Worm (Caenorhabditis elegans) whole organism, L3 larva: ENCODE measurements around the gene Y37D8A.25.

Source experiments
- R02D3.7 ChIP-seq: fragments of 150-350 bp; optimal IDR thresholded peaks from 2 replicates; lab custom pipeline; 2014; ENCODE audit warnings: missing biosample characterization, missing genetic modification characterization
- ama-1 ChIP-seq: fragments of 150-350 bp; optimal IDR thresholded peaks from 2 replicates; lab custom pipeline; 2018
- ceh-16 ChIP-seq: sonication (generic microtip); optimal IDR thresholded peaks from 2 replicates; lab custom pipeline; 2017; ENCODE audit warnings: missing biosample characterization, missing genetic modification characterization
- ceh-28 ChIP-seq: fragments of 150-350 bp; optimal IDR thresholded peaks from 2 replicates; lab custom pipeline; 2014; ENCODE audit warnings: missing biosample characterization, missing genetic modification reagents, missing genetic modification characterization
- ceh-82 ChIP-seq: fragments of 150-350 bp; optimal IDR thresholded peaks from 2 replicates; lab custom pipeline; 2014; ENCODE audit warnings: missing biosample characterization, missing genetic modification characterization
- ceh-9 ChIP-seq: sonication (generic microtip); optimal IDR thresholded peaks from 2 replicates; lab custom pipeline; 2018; ENCODE audit warnings: missing biosample characterization, missing genetic modification characterization
- daf-12 ChIP-seq: fragments of 150-350 bp; optimal IDR thresholded peaks from 2 replicates; lab custom pipeline; 2014; ENCODE audit warnings: missing biosample characterization, missing genetic modification reagents, missing genetic modification characterization
- egl-5 ChIP-seq: fragments of 150-350 bp; optimal IDR thresholded peaks from 2 replicates; lab custom pipeline; 2017; ENCODE audit warnings: missing biosample characterization, missing genetic modification reagents, missing genetic modification characterization, inconsistent platforms
- elt-1 ChIP-seq: fragments of 150-350 bp; optimal IDR thresholded peaks from 2 replicates; lab custom pipeline; 2014; ENCODE audit warnings: missing biosample characterization, missing genetic modification characterization
- elt-2 ChIP-seq: sonication (generic microtip); optimal IDR thresholded peaks from 2 replicates; lab custom pipeline; 2016; ENCODE audit warnings: missing genetic modification reagents, mild to moderate bottlenecking, missing genetic modification characterization, missing compliant biosample characterization
- elt-3 ChIP-seq, 3 experiments: fragments of 150-350 bp in 1 of 3; sonication (generic microtip) in 2 of 3; optimal IDR thresholded peaks; 2 replicates in 2 of 3; 4 replicates in 1 of 3; lab custom pipeline; 2014 to 2017; ENCODE audit warnings: missing biosample characterization in 3 of 3, missing genetic modification characterization in 3 of 3
- eor-1 ChIP-seq, 2 experiments: fragments of 150-350 bp; optimal IDR thresholded peaks; 2 replicates each; lab custom pipeline; 2014 to 2018; ENCODE audit warnings: missing biosample characterization in 2 of 2, missing genetic modification characterization in 2 of 2
- fkh-2 ChIP-seq: fragments of 150-350 bp; optimal IDR thresholded peaks from 2 replicates; lab custom pipeline; 2014; ENCODE audit warnings: missing biosample characterization, missing genetic modification reagents, missing genetic modification characterization
- hmg-11 ChIP-seq: sonication (generic microtip); optimal IDR thresholded peaks from 2 replicates; lab custom pipeline; 2016; ENCODE audit warnings: missing genetic modification characterization, missing compliant biosample characterization
- jun-1 ChIP-seq: fragments of 150-350 bp; optimal IDR thresholded peaks from 2 replicates; lab custom pipeline; 2014; ENCODE audit warnings: missing biosample characterization, missing genetic modification reagents, missing genetic modification characterization
- lin-15B ChIP-seq: fragments of 150-350 bp; optimal IDR thresholded peaks from 2 replicates; lab custom pipeline; 2014; ENCODE audit warnings: missing biosample characterization, missing genetic modification characterization
- lin-39 ChIP-seq: fragments of 150-350 bp; optimal IDR thresholded peaks from 2 replicates; lab custom pipeline; 2018; ENCODE audit warnings: missing biosample characterization, missing genetic modification reagents, missing genetic modification characterization
- lsy-12 ChIP-seq: sonication (generic microtip); optimal IDR thresholded peaks from 2 replicates; lab custom pipeline; 2016; ENCODE audit warnings: mild to moderate bottlenecking, missing genetic modification characterization, missing compliant biosample characterization
- mdl-1 ChIP-seq: fragments of 150-350 bp; optimal IDR thresholded peaks from 2 replicates; lab custom pipeline; 2014; ENCODE audit warnings: missing biosample characterization, missing genetic modification characterization
- nhr-23 ChIP-seq: fragments of 150-350 bp; optimal IDR thresholded peaks from 2 replicates; lab custom pipeline; 2014; ENCODE audit warnings: missing biosample characterization, missing genetic modification reagents, missing genetic modification characterization
- nhr-237 ChIP-seq: fragments of 150-350 bp; optimal IDR thresholded peaks from 2 replicates; lab custom pipeline; 2014; ENCODE audit warnings: missing biosample characterization, missing genetic modification characterization
- nhr-25 ChIP-seq: sonication (generic microtip); optimal IDR thresholded peaks from 2 replicates; lab custom pipeline; 2017; ENCODE audit warnings: missing biosample characterization, missing genetic modification characterization
- nhr-43 ChIP-seq: sonication (generic microtip); optimal IDR thresholded peaks from 2 replicates; lab custom pipeline; 2016; ENCODE audit warnings: mild to moderate bottlenecking, missing genetic modification characterization, missing compliant biosample characterization; ENCODE audit not compliant: poor library complexity, severe bottlenecking
- nhr-76 ChIP-seq: fragments of 150-350 bp; sonication (generic microtip); optimal IDR thresholded peaks from 5 replicates; lab custom pipeline; 2014; ENCODE audit warnings: missing biosample characterization, missing genetic modification characterization
- sea-2 ChIP-seq: fragments of 150-350 bp; sonication (generic microtip); optimal IDR thresholded peaks from 4 replicates; lab custom pipeline; 2014; ENCODE audit warnings: missing biosample characterization, missing genetic modification reagents, missing genetic modification characterization
- skn-1 ChIP-seq: fragments of 150-350 bp; optimal IDR thresholded peaks from 2 replicates; lab custom pipeline; 2014; ENCODE audit warnings: missing biosample characterization, missing genetic modification characterization
- tbx-2 ChIP-seq: sonication (generic microtip); optimal IDR thresholded peaks from 2 replicates; lab custom pipeline; 2016; ENCODE audit warnings: mild to moderate bottlenecking, missing genetic modification characterization, missing compliant biosample characterization
- unc-39 ChIP-seq: sonication (generic microtip); optimal IDR thresholded peaks from 4 replicates; lab custom pipeline; 2017; ENCODE audit warnings: missing biosample characterization, missing genetic modification characterization
- unc-62 ChIP-seq: fragments of 150-350 bp; sonication (generic microtip); optimal IDR thresholded peaks from 4 replicates; lab custom pipeline; 2014; ENCODE audit warnings: missing biosample characterization, missing genetic modification reagents, missing genetic modification characterization
- zag-1 ChIP-seq: fragments of 150-350 bp; optimal IDR thresholded peaks from 2 replicates; lab custom pipeline; 2014; ENCODE audit warnings: missing biosample characterization, missing genetic modification characterization
- ztf-4 ChIP-seq: fragments of 150-350 bp; optimal IDR thresholded peaks from 2 replicates; lab custom pipeline; 2014; ENCODE audit warnings: missing biosample characterization, missing genetic modification characterization

The Y37D8A.25 gene

DNA sequence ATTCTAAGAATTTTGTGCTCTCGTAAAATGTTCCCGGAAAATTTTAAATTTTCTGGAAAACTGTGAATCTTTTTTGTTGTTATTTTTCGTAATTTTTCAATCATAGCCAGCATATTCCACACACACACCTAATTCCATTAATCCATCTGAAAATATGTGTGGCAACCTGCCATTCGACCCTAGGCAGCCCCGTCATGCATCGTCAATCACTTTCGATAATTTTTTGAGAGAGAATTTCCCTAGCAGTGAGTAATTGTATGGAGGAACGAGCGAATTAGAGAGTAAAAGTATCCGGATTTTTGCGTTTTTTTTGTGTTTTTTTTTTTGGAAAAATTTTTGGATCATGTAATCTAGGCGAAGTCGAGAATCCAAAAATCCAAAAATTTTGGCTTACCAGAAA is 6.9 kb downstream of the Y37D8A.25 start, which contains the start of gene BE10.4:
Gene BE10.4, plus strand, starts transcription at position 301 of the 400 bp plus-strand sequence.
- no peak for TF ChIP-seq nhr-76 (tag; lab: Kevin White, UChicago)

DNA sequence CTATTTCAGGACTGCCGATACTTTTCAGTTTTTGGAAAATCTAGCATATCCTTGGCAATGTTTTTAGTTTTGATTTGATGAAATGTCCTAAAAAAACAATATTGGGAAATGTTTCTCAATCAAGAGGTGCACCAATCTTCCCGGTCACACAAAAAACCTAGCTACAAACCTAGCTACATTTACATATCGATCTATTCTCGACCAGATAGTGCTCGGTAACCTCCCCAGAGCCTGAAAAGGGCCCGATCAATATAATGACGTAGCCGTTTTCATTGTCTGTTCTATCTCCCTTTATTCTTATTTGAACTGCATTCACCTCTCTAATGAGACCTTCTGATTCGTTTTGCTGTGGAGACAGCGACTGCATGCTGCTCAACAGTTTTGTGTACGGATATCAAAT is 12.3 kb downstream of the Y37D8A.25 start, which contains the start of gene BE10.3:
Gene BE10.3, plus strand, starts transcription at position 301 of the 400 bp plus-strand sequence.
- TF ChIP-seq nhr-43 (no peak), nhr-23 (tag; lab: Kevin White, UChicago) (no peak), lin-39 (tag; lab: Kevin White, UChicago) (no peak), lsy-12 (tag; lab: Kevin White, UChicago) (no peak), nhr-237 (tag; lab: Kevin White, UChicago) (no peak), mdl-1 (tag; lab: Kevin White, UChicago) (no peak), zag-1 (tag; lab: Kevin White, UChicago) (no peak)

DNA sequence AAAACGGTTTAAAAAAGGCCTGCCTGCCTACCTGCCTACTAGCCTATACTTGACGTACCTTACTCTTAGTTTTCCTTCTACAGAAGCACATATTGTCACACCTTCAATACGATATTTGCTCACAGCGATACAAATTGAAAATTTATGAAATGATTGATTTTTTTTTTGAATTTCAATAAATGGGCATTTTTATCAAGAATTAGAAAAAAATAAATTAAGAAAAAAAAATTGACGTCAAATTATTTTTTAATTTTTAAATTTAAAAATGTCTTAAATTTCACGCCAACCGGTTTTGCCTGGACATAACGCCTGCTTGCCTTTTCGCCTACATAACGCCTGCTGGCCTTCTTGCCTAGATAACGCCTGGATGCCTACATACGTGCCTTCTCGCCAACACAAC is 13.3 kb downstream of the Y37D8A.25 start, which contains the start of gene BE10.5:
Gene BE10.5, minus strand, starts transcription at position 101 of the 400 bp plus-strand sequence.
- TF ChIP-seq ceh-82 (tag; lab: Kevin White, UChicago) (no peak), skn-1 (tag; lab: Kevin White, UChicago) (no peak), eor-1 (tag; optimal IDR thresholded peaks at IDR 0.05; lab: Kevin White, UChicago) (no peak), jun-1 (tag; lab: Kevin White, UChicago) (no peak), R02D3.7 (no peak), unc-39 (tag; lab: Kevin White, UChicago) (no peak), ceh-16 (tag; lab: Kevin White, UChicago) (no peak), lin-39 (tag; lab: Kevin White, UChicago) (no peak), sea-2 (GFP tag; lab: Kevin White, UChicago) (no peak), ceh-28 (tag; lab: Kevin White, UChicago) (no peak), lin-15B (tag; lab: Kevin White, UChicago) (no peak)

DNA sequence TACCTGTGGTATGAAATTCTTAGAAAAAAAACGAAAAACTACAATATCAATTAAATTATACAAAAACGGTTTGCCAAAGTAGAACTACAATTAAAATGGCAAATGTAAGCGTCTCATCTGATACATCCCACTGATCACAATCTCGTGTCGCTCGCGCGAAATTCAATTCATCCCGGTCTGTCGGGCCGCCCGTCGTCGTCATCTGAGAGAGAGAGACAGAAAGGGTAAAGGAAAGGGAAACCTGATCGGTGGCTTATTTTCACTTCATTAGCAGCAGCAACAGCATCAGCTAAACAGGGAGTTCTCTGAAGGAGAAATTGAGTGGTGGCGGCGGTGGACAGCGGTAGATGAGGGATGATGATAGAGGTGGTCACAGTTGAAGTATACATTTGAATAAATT is 19.5 kb downstream of the Y37D8A.25 start:
- no peak for TF ChIP-seq ceh-28 (tag; lab: Kevin White, UChicago)
- no peak for TF ChIP-seq eor-1 (tag; optimal IDR thresholded peaks at IDR 0.05; lab: Kevin White, UChicago)
- TF ChIP-seq lin-15B (tag; lab: Kevin White, UChicago), result peak; percentile 21
- peak; percentile 14 for TF ChIP-seq elt-1 (tag; lab: Kevin White, UChicago)
- TF ChIP-seq nhr-23 (tag; lab: Kevin White, UChicago), result peak; percentile 28
- peak; percentile 75 for TF ChIP-seq nhr-25 (tag; lab: Kevin White, UChicago)
- peak; percentile 16 for TF ChIP-seq nhr-43

DNA sequence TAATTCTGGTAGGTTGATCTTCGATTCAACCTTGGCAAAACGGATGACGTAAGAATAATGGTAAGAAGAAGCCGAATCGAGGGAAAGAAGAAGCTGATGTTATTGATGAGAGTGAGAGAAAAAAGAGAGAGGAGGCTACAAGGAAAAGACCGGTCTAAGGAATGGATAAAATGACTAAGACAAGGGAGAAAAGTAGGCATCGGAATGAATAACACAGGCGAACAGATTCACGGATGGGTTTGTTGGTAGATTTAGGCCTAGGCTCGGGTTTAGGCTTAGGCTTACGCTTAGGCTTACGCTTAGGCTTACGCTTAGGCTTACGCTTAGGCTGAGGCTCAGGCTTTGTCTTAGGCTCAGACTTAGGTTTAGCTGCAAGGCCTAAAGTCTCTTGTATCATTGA is 21.6 kb downstream of the Y37D8A.25 start, which contains the start of gene agmo-1:
Gene agmo-1, minus strand, starts transcription at position 101 of the 400 bp plus-strand sequence.
- TF ChIP-seq eor-1 (tag; optimal IDR thresholded peaks at IDR 0.05; lab: Kevin White, UChicago) (no peak), nhr-43 (no peak), daf-12 (no peak), nhr-25 (tag; lab: Kevin White, UChicago) (peak; percentile 70), sea-2 (GFP tag; lab: Kevin White, UChicago) (no peak), lin-39 (tag; lab: Kevin White, UChicago) (no peak), ceh-28 (tag; lab: Kevin White, UChicago) (no peak), nhr-237 (tag; lab: Kevin White, UChicago) (no peak)
- TF ChIP-seq, all 47 proteins: peak for 1

DNA sequence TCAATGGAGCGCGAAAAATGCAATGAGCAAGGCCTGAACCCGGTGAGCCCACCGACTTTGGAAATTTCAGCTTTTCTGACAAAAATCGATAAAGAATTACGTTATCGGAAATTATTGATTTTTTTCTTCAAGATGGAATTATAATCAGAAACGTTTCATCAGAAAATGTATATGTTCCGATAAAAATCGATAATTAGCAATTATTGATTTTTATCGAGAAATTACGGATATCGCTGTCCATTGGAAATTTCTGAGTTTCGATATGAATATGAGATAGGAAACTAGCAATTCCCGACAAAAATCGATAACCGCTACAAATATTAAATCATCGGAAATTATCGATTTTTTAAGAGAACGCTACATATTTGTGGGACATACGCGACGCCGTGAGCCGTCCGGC is 25.9 kb downstream of the Y37D8A.25 start:
- TF ChIP-seq elt-2 (tag; lab: Kevin White, UChicago), result no peak
- peak; percentile 93 for TF ChIP-seq ceh-28 (tag; lab: Kevin White, UChicago)

DNA sequence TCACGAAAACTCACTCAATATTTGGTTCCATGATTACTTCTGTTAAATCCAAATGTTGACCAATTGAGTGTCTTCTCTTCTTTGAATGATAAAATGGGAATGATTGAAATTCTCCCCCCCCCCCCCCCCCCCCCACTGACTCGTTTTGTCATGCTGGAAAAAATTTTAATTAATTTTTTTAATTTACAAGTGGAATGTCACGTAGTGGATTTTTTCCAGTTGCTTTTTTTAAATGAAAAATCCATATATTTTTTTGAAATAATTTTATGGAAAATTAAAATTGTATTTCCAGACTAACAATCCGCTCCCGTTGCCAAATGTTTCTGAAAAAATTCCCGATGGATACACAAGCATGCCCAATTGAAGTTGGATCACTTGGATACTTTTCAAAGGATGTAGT is 30.6 kb downstream of the Y37D8A.25 start, which contains the start of gene BE10.1:
Gene BE10.1, minus strand, starts transcription at position 101 of the 400 bp plus-strand sequence.
- TF ChIP-seq nhr-23 (tag; lab: Kevin White, UChicago) (no peak), skn-1 (tag; lab: Kevin White, UChicago) (no peak), elt-3 (tag; optimal IDR thresholded peaks at IDR 0.05; lab: Kevin White, UChicago) (no peak), unc-62 (no peak), egl-5 (tag; lab: Kevin White, UChicago) (no peak), ama-1 (no peak), lin-39 (tag; lab: Kevin White, UChicago) (no peak), ztf-4 (tag; lab: Kevin White, UChicago) (no peak), fkh-2 (tag; lab: Kevin White, UChicago) (no peak), ceh-82 (tag; lab: Kevin White, UChicago) (no peak), tbx-2 (no peak), ceh-9 (tag; lab: Kevin White, UChicago) (no peak), hmg-11 (tag; lab: Kevin White, UChicago) (no peak), unc-39 (tag; lab: Kevin White, UChicago) (no peak), ceh-28 (tag; lab: Kevin White, UChicago) (no peak), mdl-1 (tag; lab: Kevin White, UChicago) (no peak), elt-1 (tag; lab: Kevin White, UChicago) (no peak), elt-2 (tag; lab: Kevin White, UChicago) (no peak), daf-12 (no peak), nhr-237 (tag; lab: Kevin White, UChicago) (no peak)
